Worm (Caenorhabditis elegans) whole organism, L3 larva: ENCODE measurements around the gene C46G7.2.

Experiments
- aly-2 ChIP-seq: fragments of 150-350 bp; optimal IDR thresholded peaks from 2 replicates; lab custom pipeline; 2014; ENCODE audit warnings: missing biosample characterization, missing genetic modification characterization
- jun-1 ChIP-seq: fragments of 150-350 bp; optimal IDR thresholded peaks from 2 replicates; lab custom pipeline; 2014; ENCODE audit warnings: missing biosample characterization, missing genetic modification reagents, missing genetic modification characterization
- lin-15B ChIP-seq: fragments of 150-350 bp; optimal IDR thresholded peaks from 2 replicates; lab custom pipeline; 2014; ENCODE audit warnings: missing biosample characterization, missing genetic modification characterization
- lin-39 ChIP-seq: fragments of 150-350 bp; optimal IDR thresholded peaks from 2 replicates; lab custom pipeline; 2018; ENCODE audit warnings: missing biosample characterization, missing genetic modification reagents, missing genetic modification characterization
- nhr-237 ChIP-seq: fragments of 150-350 bp; optimal IDR thresholded peaks from 2 replicates; lab custom pipeline; 2014; ENCODE audit warnings: missing biosample characterization, missing genetic modification characterization
- nhr-28 ChIP-seq: fragments of 150-350 bp; optimal IDR thresholded peaks from 2 replicates; lab custom pipeline; 2014; ENCODE audit warnings: missing biosample characterization, missing genetic modification characterization
- pqm-1 ChIP-seq: fragments of 150-350 bp; optimal IDR thresholded peaks from 2 replicates; lab custom pipeline; 2017; ENCODE audit warnings: missing biosample characterization, missing genetic modification characterization, inconsistent platforms
- skn-1 ChIP-seq: fragments of 150-350 bp; optimal IDR thresholded peaks from 2 replicates; lab custom pipeline; 2014; ENCODE audit warnings: missing biosample characterization, missing genetic modification characterization
- unc-39 ChIP-seq: sonication (generic microtip); optimal IDR thresholded peaks from 4 replicates; lab custom pipeline; 2017; ENCODE audit warnings: missing biosample characterization, missing genetic modification characterization
- unc-62 ChIP-seq: fragments of 150-350 bp; sonication (generic microtip); optimal IDR thresholded peaks from 4 replicates; lab custom pipeline; 2014; ENCODE audit warnings: missing biosample characterization, missing genetic modification reagents, missing genetic modification characterization
- ztf-11 ChIP-seq: fragments of 150-350 bp; optimal IDR thresholded peaks from 2 replicates; lab custom pipeline; 2014; ENCODE audit warnings: missing biosample characterization, missing genetic modification characterization

- TF ChIP-seq ztf-11 (tag; lab: Kevin White, UChicago) (no peak), nhr-28 (no peak), skn-1 (tag; lab: Kevin White, UChicago) (no peak), unc-39 (no peak), pqm-1 (tag; lab: Kevin White, UChicago) (no peak), aly-2 (tag; lab: Kevin White, UChicago) (no peak), lin-39 (tag; lab: Kevin White, UChicago) (no peak), lin-15B (tag; lab: Kevin White, UChicago) (no peak), jun-1 (tag; lab: Kevin White, UChicago) (no peak), nhr-237 (no peak), unc-62 (GFP tag; lab: Kevin White, UChicago) (no peak)
These were observed 45.9 kb downstream of the C46G7.2 start for ce11 chrIV:6060912-6061311.
